Worm (Caenorhabditis elegans): ENCODE data around the gene F41F3.9.

DNA sequence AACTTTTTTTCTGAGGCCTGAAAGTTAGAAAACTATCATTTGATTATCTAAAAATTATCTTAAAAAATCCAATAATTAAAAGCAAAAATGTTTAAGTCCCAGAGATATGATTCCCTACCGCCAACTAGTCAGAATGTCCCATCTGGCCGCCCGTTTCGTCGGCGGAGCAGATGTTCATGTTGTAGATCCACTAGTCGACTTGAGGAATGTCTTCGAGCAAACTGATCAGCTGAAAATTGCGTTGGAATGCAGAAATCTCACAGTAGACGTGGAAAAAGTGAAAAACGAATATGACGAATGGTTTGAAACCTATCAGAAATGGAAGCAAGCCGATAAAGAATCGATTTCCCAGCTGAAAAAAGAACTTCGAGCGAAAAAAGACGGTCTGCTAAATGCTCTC is 34.0 kb downstream of the F41F3.9 start, which contains the start of gene K03B4.1:
- no peak for TF ChIP-seq ama-1 (optimal IDR thresholded peaks at IDR 0.05)
- no peak for TF ChIP-seq fkh-10 (GFP tag; optimal IDR thresholded peaks at IDR 0.05)
- no peak for TF ChIP-seq ceh-82 (tag; optimal IDR thresholded peaks at IDR 0.05)
- no peak for TF ChIP-seq ztf-11 (tag; optimal IDR thresholded peaks at IDR 0.05)
- TF ChIP-seq ceh-9 (tag; optimal IDR thresholded peaks at IDR 0.05): no peak
- no peak for TF ChIP-seq fkh-2 (tag; optimal IDR thresholded peaks at IDR 0.05)
- no peak for TF ChIP-seq R02D3.7 (tag; optimal IDR thresholded peaks at IDR 0.05)

Measured in whole organism, L3 larva.